Worm (Caenorhabditis elegans) whole organism, L3 larva: ENCODE results near the gene K11H12.8.

Experiments used
- R02D3.7 ChIP-seq: fragments of 150-350 bp; optimal IDR thresholded peaks from 2 replicates; lab custom pipeline; 2014; ENCODE audit warnings: missing biosample characterization, missing genetic modification characterization
- ZK546.5 ChIP-seq: sonication (generic microtip); optimal IDR thresholded peaks from 2 replicates; lab custom pipeline; 2017; ENCODE audit warnings: missing biosample characterization, missing genetic modification characterization
- ama-1 ChIP-seq: fragments of 150-350 bp; optimal IDR thresholded peaks from 2 replicates; lab custom pipeline; 2018
- ceh-16 ChIP-seq: sonication (generic microtip); optimal IDR thresholded peaks from 2 replicates; lab custom pipeline; 2017; ENCODE audit warnings: missing biosample characterization, missing genetic modification characterization
- ceh-28 ChIP-seq: fragments of 150-350 bp; optimal IDR thresholded peaks from 2 replicates; lab custom pipeline; 2014; ENCODE audit warnings: missing biosample characterization, missing genetic modification reagents, missing genetic modification characterization
- ceh-9 ChIP-seq: sonication (generic microtip); optimal IDR thresholded peaks from 2 replicates; lab custom pipeline; 2018; ENCODE audit warnings: missing biosample characterization, missing genetic modification characterization
- daf-12 ChIP-seq: fragments of 150-350 bp; optimal IDR thresholded peaks from 2 replicates; lab custom pipeline; 2014; ENCODE audit warnings: missing biosample characterization, missing genetic modification reagents, missing genetic modification characterization
- egl-27 ChIP-seq: sonication (generic microtip); optimal IDR thresholded peaks from 4 replicates; lab custom pipeline; 2017; ENCODE audit warnings: missing biosample characterization, missing genetic modification reagents, missing genetic modification characterization
- egl-5 ChIP-seq: fragments of 150-350 bp; optimal IDR thresholded peaks from 2 replicates; lab custom pipeline; 2017; ENCODE audit warnings: missing biosample characterization, missing genetic modification reagents, missing genetic modification characterization, inconsistent platforms
- elt-1 ChIP-seq: fragments of 150-350 bp; optimal IDR thresholded peaks from 2 replicates; lab custom pipeline; 2014; ENCODE audit warnings: missing biosample characterization, missing genetic modification characterization
- elt-2 ChIP-seq: sonication (generic microtip); optimal IDR thresholded peaks from 2 replicates; lab custom pipeline; 2016; ENCODE audit warnings: missing genetic modification reagents, mild to moderate bottlenecking, missing genetic modification characterization, missing compliant biosample characterization
- elt-3 ChIP-seq, 3 experiments: fragments of 150-350 bp in 1 of 3; sonication (generic microtip) in 2 of 3; optimal IDR thresholded peaks; 2 replicates in 2 of 3; 4 replicates in 1 of 3; lab custom pipeline; 2014 to 2017; ENCODE audit warnings: missing biosample characterization in 3 of 3, missing genetic modification characterization in 3 of 3
- eor-1 ChIP-seq, 2 experiments: fragments of 150-350 bp; optimal IDR thresholded peaks; 2 replicates each; lab custom pipeline; 2014 to 2018; ENCODE audit warnings: missing biosample characterization in 2 of 2, missing genetic modification characterization in 2 of 2
- fkh-10 ChIP-seq: sonication (generic microtip); optimal IDR thresholded peaks from 2 replicates; lab custom pipeline; 2017; ENCODE audit warnings: missing biosample characterization, missing genetic modification reagents, missing genetic modification characterization
- fkh-2 ChIP-seq: fragments of 150-350 bp; optimal IDR thresholded peaks from 2 replicates; lab custom pipeline; 2014; ENCODE audit warnings: missing biosample characterization, missing genetic modification reagents, missing genetic modification characterization
- fos-1 ChIP-seq: fragments of 150-350 bp; optimal IDR thresholded peaks from 2 replicates; lab custom pipeline; 2014; ENCODE audit warnings: missing biosample characterization, missing genetic modification characterization
- hmg-11 ChIP-seq: sonication (generic microtip); optimal IDR thresholded peaks from 2 replicates; lab custom pipeline; 2016; ENCODE audit warnings: missing genetic modification characterization, missing compliant biosample characterization
- lin-15B ChIP-seq: fragments of 150-350 bp; optimal IDR thresholded peaks from 2 replicates; lab custom pipeline; 2014; ENCODE audit warnings: missing biosample characterization, missing genetic modification characterization
- lin-39 ChIP-seq: fragments of 150-350 bp; optimal IDR thresholded peaks from 2 replicates; lab custom pipeline; 2018; ENCODE audit warnings: missing biosample characterization, missing genetic modification reagents, missing genetic modification characterization
- lsy-12 ChIP-seq: sonication (generic microtip); optimal IDR thresholded peaks from 2 replicates; lab custom pipeline; 2016; ENCODE audit warnings: mild to moderate bottlenecking, missing genetic modification characterization, missing compliant biosample characterization
- mml-1 ChIP-seq: fragments of 150-350 bp; sonication (generic microtip); optimal IDR thresholded peaks from 3 replicates; lab custom pipeline; 2014; ENCODE audit warnings: missing biosample characterization, missing genetic modification characterization
- nfya-1 ChIP-seq: sonication (generic microtip); optimal IDR thresholded peaks from 2 replicates; lab custom pipeline; 2017; ENCODE audit warnings: missing genetic modification characterization, mild to moderate bottlenecking, missing compliant biosample characterization, antibody characterized with exemption, moderate library complexity; ENCODE audit not compliant: insufficient read depth
- nhr-11 ChIP-seq: fragments of 150-350 bp; optimal IDR thresholded peaks from 2 replicates; lab custom pipeline; 2014; ENCODE audit warnings: missing biosample characterization, missing genetic modification characterization
- nhr-23 ChIP-seq: fragments of 150-350 bp; optimal IDR thresholded peaks from 2 replicates; lab custom pipeline; 2014; ENCODE audit warnings: missing biosample characterization, missing genetic modification reagents, missing genetic modification characterization
- nhr-237 ChIP-seq: fragments of 150-350 bp; optimal IDR thresholded peaks from 2 replicates; lab custom pipeline; 2014; ENCODE audit warnings: missing biosample characterization, missing genetic modification characterization
- nhr-25 ChIP-seq: sonication (generic microtip); optimal IDR thresholded peaks from 2 replicates; lab custom pipeline; 2017; ENCODE audit warnings: missing biosample characterization, missing genetic modification characterization
- nhr-43 ChIP-seq: sonication (generic microtip); optimal IDR thresholded peaks from 2 replicates; lab custom pipeline; 2016; ENCODE audit warnings: mild to moderate bottlenecking, missing genetic modification characterization, missing compliant biosample characterization; ENCODE audit not compliant: poor library complexity, severe bottlenecking
- nhr-77 ChIP-seq: fragments of 150-350 bp; optimal IDR thresholded peaks from 2 replicates; lab custom pipeline; 2014; ENCODE audit warnings: missing biosample characterization, missing genetic modification characterization
- pha-4 ChIP-seq: fragments of 150-350 bp; optimal IDR thresholded peaks from 2 replicates; lab custom pipeline; 2014; ENCODE audit warnings: missing biosample characterization, missing genetic modification reagents, missing genetic modification characterization
- pqm-1 ChIP-seq: fragments of 150-350 bp; optimal IDR thresholded peaks from 2 replicates; lab custom pipeline; 2017; ENCODE audit warnings: missing biosample characterization, missing genetic modification characterization, inconsistent platforms
- tbx-2 ChIP-seq: sonication (generic microtip); optimal IDR thresholded peaks from 2 replicates; lab custom pipeline; 2016; ENCODE audit warnings: mild to moderate bottlenecking, missing genetic modification characterization, missing compliant biosample characterization
- unc-62 ChIP-seq: fragments of 150-350 bp; sonication (generic microtip); optimal IDR thresholded peaks from 4 replicates; lab custom pipeline; 2014; ENCODE audit warnings: missing biosample characterization, missing genetic modification reagents, missing genetic modification characterization
- zag-1 ChIP-seq: fragments of 150-350 bp; optimal IDR thresholded peaks from 2 replicates; lab custom pipeline; 2014; ENCODE audit warnings: missing biosample characterization, missing genetic modification characterization
- ztf-11 ChIP-seq: fragments of 150-350 bp; optimal IDR thresholded peaks from 2 replicates; lab custom pipeline; 2014; ENCODE audit warnings: missing biosample characterization, missing genetic modification characterization
- ztf-4 ChIP-seq: fragments of 150-350 bp; optimal IDR thresholded peaks from 2 replicates; lab custom pipeline; 2014; ENCODE audit warnings: missing biosample characterization, missing genetic modification characterization

K11H12.8 gene

DNA sequence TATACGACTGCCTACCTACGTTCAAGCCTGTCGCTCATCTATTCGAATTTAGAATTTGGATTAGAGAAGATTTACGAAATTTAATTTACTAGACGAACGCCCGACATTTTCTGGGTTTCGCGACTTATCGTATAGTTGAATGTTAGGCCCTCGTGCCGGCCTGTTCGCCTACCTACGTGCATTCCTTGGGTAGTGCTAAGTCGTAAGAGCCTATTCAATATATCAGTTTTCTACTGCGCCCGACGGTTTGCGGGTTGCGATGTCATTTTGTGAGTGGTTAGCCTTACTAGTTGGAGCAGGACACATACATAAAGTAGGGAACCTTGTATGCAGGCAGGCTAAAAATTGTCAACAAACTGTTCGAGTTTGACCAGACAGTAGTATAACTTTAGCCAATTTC lies 32.2 kb upstream of the K11H12.8 start:
- TF ChIP-seq nhr-43 = no peak
- TF ChIP-seq nhr-237 (tag; lab: Kevin White, UChicago) = no peak
- no peak for TF ChIP-seq nhr-11 (tag; lab: Kevin White, UChicago)
- TF ChIP-seq nhr-25 (tag; lab: Kevin White, UChicago) = no peak
- no peak for TF ChIP-seq ceh-28 (tag; lab: Kevin White, UChicago)
- TF ChIP-seq elt-3 (tag; optimal IDR thresholded peaks at IDR 0.05; lab: Kevin White, UChicago) = no peak
- TF ChIP-seq fkh-2 (tag; lab: Kevin White, UChicago) = no peak
- TF ChIP-seq ztf-4 = no peak
- TF ChIP-seq pqm-1 (tag; lab: Kevin White, UChicago) = no peak
- no peak for TF ChIP-seq pha-4 (tag; lab: Kevin White, UChicago)
- no peak for TF ChIP-seq eor-1 (tag; optimal IDR thresholded peaks at IDR 0.05; lab: Kevin White, UChicago)
- no peak for TF ChIP-seq lin-15B (tag; lab: Kevin White, UChicago)
- no peak for TF ChIP-seq nhr-23 (tag; lab: Kevin White, UChicago)
- no peak for TF ChIP-seq ztf-11 (tag; lab: Kevin White, UChicago)
- no peak for TF ChIP-seq ceh-16 (tag; lab: Kevin White, UChicago)
- TF ChIP-seq mml-1 (tag; lab: Kevin White, UChicago) = no peak

DNA sequence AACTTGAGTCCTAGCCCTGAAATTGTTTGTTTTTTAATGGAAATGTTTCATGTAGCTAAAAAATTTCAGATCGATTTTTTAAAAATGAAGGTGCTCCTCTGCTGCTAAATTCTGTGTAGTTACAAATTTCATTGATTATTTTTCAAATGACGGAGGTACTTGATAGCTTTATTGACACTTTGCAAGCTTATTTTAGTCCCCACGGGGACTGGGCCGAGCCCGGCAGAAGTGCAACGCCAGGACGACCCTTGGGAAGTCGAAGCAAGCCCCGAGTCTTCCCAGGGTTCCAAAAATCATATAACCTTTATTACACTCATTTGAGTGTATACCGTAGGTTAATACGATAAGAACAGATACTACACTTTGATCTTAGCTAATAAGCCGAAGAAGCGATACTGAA lies 31.3 kb upstream of the K11H12.8 start:
- TF ChIP-seq pqm-1 (tag; lab: Kevin White, UChicago) = no peak
- TF ChIP-seq lin-39 (tag; lab: Kevin White, UChicago) = no peak
- TF ChIP-seq zag-1 = no peak
- no peak for TF ChIP-seq fkh-10 (GFP tag; lab: Kevin White, UChicago)
- TF ChIP-seq egl-5 (tag; lab: Kevin White, UChicago) = no peak
- TF ChIP-seq daf-12 (tag; lab: Kevin White, UChicago) = no peak
- TF ChIP-seq lsy-12 (tag; lab: Kevin White, UChicago) = no peak
- TF ChIP-seq nfya-1 = no peak
- no peak for TF ChIP-seq fos-1 (tag; lab: Kevin White, UChicago)
- TF ChIP-seq nhr-11 (tag; lab: Kevin White, UChicago) = no peak
- no peak for TF ChIP-seq ztf-4
- no peak for TF ChIP-seq ceh-16 (tag; lab: Kevin White, UChicago)
- no peak for TF ChIP-seq ceh-9 (tag; lab: Kevin White, UChicago)
- no peak for TF ChIP-seq pha-4 (tag; lab: Kevin White, UChicago)
- TF ChIP-seq egl-27 (tag; lab: Kevin White, UChicago) = no peak
- TF ChIP-seq tbx-2 = no peak
- TF ChIP-seq unc-62 (GFP tag; lab: Kevin White, UChicago) = no peak
- no peak for TF ChIP-seq R02D3.7 (tag; lab: Kevin White, UChicago)

DNA sequence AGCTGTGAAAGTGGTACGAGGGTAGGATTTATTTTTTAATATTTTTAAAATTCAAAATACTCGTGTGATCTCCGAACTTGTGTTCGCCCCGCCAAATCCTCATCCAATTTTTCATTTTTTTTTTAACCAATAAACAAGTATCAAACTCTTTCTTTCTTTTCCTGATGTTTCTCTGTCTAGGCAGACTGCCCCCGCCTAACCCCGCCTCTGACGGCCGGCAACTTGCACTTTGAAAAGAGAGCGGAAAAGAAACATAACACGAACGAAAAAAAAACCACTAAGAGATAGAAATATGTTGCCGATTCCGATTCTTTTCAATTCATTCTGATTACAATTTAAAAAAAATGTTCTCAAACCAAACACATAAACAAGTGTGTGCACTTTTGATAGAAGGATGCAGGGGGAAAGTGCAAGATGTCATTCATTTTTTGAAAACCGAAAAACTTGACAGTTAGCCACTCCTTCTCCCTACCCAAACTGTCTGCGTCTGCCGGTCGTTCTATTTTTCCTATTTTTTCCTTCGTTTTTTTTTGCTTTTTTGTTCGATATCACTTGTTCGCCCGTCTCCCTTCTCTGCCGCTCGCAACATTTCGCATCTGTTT lies 29.1 kb upstream of the K11H12.8 start:
- TF ChIP-seq ama-1 (lab: Kevin White, UChicago) = no peak
- TF ChIP-seq hmg-11 (tag; lab: Kevin White, UChicago) = no peak
- TF ChIP-seq ztf-4 = no peak
- TF ChIP-seq ZK546.5 (tag; lab: Kevin White, UChicago) = no peak
- no peak for TF ChIP-seq nhr-43
- TF ChIP-seq fkh-2 (tag; lab: Kevin White, UChicago) = no peak
- no peak for TF ChIP-seq zag-1
- TF ChIP-seq pha-4 (tag; lab: Kevin White, UChicago) = no peak
- TF ChIP-seq egl-5 (tag; lab: Kevin White, UChicago) = no peak
- no peak for TF ChIP-seq nhr-237 (tag; lab: Kevin White, UChicago)

DNA sequence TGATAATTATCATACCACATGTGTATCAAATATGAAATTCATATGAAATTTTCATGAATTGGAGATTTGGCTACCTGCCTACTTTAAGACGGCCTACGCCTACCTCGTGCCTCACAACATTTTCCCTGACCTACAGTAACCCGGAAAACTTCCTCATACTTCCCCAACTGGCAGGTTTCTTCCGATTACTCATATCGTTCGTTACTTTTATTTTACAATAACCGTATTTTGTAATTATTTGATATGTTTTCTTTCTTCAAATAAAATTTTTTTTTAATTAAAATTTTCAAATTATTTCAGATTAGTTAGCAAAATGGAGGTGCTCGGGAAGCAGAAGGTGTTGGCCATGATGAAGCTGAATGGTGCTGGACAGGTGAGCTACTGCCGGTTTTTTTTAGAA lies 28.0 kb upstream of the K11H12.8 start, which contains the start of gene nhr-76:
TSS of gene nhr-76 (plus strand) at position 301 of the 400 bp plus-strand sequence.
- TF ChIP-seq elt-2 (tag; lab: Kevin White, UChicago) = no peak
- TF ChIP-seq nhr-77 = no peak
- TF ChIP-seq nhr-25 (tag; lab: Kevin White, UChicago) = no peak
- no peak for TF ChIP-seq R02D3.7 (tag; lab: Kevin White, UChicago)
- TF ChIP-seq tbx-2 = no peak
- no peak for TF ChIP-seq pqm-1 (tag; lab: Kevin White, UChicago)
- TF ChIP-seq elt-1 (tag; lab: Kevin White, UChicago) = no peak
